Worm (Caenorhabditis elegans) whole organism, L3 larva: ENCODE data around the gene srn-1.

Experiments
- R02D3.7 ChIP-seq: fragments of 150-350 bp; optimal IDR thresholded peaks from 2 replicates; lab custom pipeline; 2014; ENCODE audit warnings: missing biosample characterization, missing genetic modification characterization
- ceh-9 ChIP-seq: sonication (generic microtip); optimal IDR thresholded peaks from 2 replicates; lab custom pipeline; 2018; ENCODE audit warnings: missing biosample characterization, missing genetic modification characterization
- daf-12 ChIP-seq: fragments of 150-350 bp; optimal IDR thresholded peaks from 2 replicates; lab custom pipeline; 2014; ENCODE audit warnings: missing biosample characterization, missing genetic modification reagents, missing genetic modification characterization
- egl-27 ChIP-seq: sonication (generic microtip); optimal IDR thresholded peaks from 4 replicates; lab custom pipeline; 2017; ENCODE audit warnings: missing biosample characterization, missing genetic modification reagents, missing genetic modification characterization
- fos-1 ChIP-seq: fragments of 150-350 bp; optimal IDR thresholded peaks from 2 replicates; lab custom pipeline; 2014; ENCODE audit warnings: missing biosample characterization, missing genetic modification characterization
- lin-15B ChIP-seq: fragments of 150-350 bp; optimal IDR thresholded peaks from 2 replicates; lab custom pipeline; 2014; ENCODE audit warnings: missing biosample characterization, missing genetic modification characterization
- nfya-1 ChIP-seq: sonication (generic microtip); optimal IDR thresholded peaks from 2 replicates; lab custom pipeline; 2017; ENCODE audit warnings: missing genetic modification characterization, mild to moderate bottlenecking, missing compliant biosample characterization, antibody characterized with exemption, moderate library complexity; ENCODE audit not compliant: insufficient read depth
- nhr-12 ChIP-seq: fragments of 150-350 bp; optimal IDR thresholded peaks from 2 replicates; lab custom pipeline; 2014; ENCODE audit warnings: missing biosample characterization, missing genetic modification characterization
- nhr-237 ChIP-seq: fragments of 150-350 bp; optimal IDR thresholded peaks from 2 replicates; lab custom pipeline; 2014; ENCODE audit warnings: missing biosample characterization, missing genetic modification characterization
- nhr-76 ChIP-seq: fragments of 150-350 bp; sonication (generic microtip); optimal IDR thresholded peaks from 5 replicates; lab custom pipeline; 2014; ENCODE audit warnings: missing biosample characterization, missing genetic modification characterization
- unc-39 ChIP-seq: sonication (generic microtip); optimal IDR thresholded peaks from 4 replicates; lab custom pipeline; 2017; ENCODE audit warnings: missing biosample characterization, missing genetic modification characterization
- unc-62 ChIP-seq: fragments of 150-350 bp; sonication (generic microtip); optimal IDR thresholded peaks from 4 replicates; lab custom pipeline; 2014; ENCODE audit warnings: missing biosample characterization, missing genetic modification reagents, missing genetic modification characterization
- zag-1 ChIP-seq: fragments of 150-350 bp; optimal IDR thresholded peaks from 2 replicates; lab custom pipeline; 2014; ENCODE audit warnings: missing biosample characterization, missing genetic modification characterization
- ztf-11 ChIP-seq: fragments of 150-350 bp; optimal IDR thresholded peaks from 2 replicates; lab custom pipeline; 2014; ENCODE audit warnings: missing biosample characterization, missing genetic modification characterization

- no peak for TF ChIP-seq fos-1 (tag; lab: Kevin White, UChicago)
- no peak for TF ChIP-seq nhr-237 (tag; lab: Kevin White, UChicago)
- TF ChIP-seq ceh-9 (tag; lab: Kevin White, UChicago) = no peak
- TF ChIP-seq nhr-76 (tag; lab: Kevin White, UChicago) = no peak
- no peak for TF ChIP-seq zag-1 (tag; lab: Kevin White, UChicago)
- TF ChIP-seq ztf-11 (tag; lab: Kevin White, UChicago) = no peak
- TF ChIP-seq unc-39 (tag; lab: Kevin White, UChicago) = no peak
- no peak for TF ChIP-seq R02D3.7 (tag; lab: Kevin White, UChicago)
- TF ChIP-seq egl-27 (tag; lab: Kevin White, UChicago) = no peak
- no peak for TF ChIP-seq daf-12 (tag; lab: Kevin White, UChicago)
- no peak for TF ChIP-seq nhr-12 (tag; lab: Kevin White, UChicago)
- no peak for TF ChIP-seq lin-15B (tag; lab: Kevin White, UChicago)
- TF ChIP-seq unc-62 = no peak
- TF ChIP-seq nfya-1 (tag; lab: Kevin White, UChicago) = no peak
Measured at ce11 chrV:6311936-6312335, 25.7 kb upstream of the srn-1 start.
